Fruit fly (Drosophila melanogaster): ENCODE results near the gene CG7110.

CG7110 gene

DNA sequence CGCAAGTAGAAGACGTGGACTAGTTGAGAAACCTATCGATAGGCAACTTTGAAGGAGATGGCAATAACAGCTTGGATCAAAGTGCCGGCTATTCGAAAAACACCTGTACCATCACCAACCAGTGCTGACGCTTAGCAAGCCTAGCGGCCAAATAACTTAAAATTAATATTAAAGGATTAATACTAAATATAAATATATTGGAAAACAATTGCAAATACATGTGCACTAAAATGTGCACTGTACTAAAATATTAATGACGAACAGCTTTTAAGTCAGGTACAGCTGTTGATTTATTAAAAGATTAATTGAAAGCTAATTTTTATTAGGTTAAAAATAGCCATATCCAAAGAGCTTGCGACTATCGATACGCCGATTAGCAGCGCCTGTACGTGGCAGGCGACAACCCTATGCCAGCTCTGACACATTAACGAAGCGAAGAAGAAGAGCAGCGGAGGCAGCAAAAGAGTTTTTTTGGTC is 20.3 kb upstream of the CG7110 start, which contains the start of the genes CG9302 and beta'COP (continued):
- TF ChIP-seq ap (GFP tag; IDR thresholded peaks at IDR 0.05) = no peak
- no peak for TF ChIP-seq z (GFP tag; IDR thresholded peaks at IDR 0.05)
- TF ChIP-seq CG10431 (GFP tag; optimal IDR thresholded peaks at IDR 0.05) = peak; percentile 17
- TF ChIP-seq Gsc (GFP tag; IDR thresholded peaks at IDR 0.05) = no peak
- no peak for TF ChIP-seq HLH3B (GFP tag; IDR thresholded peaks at IDR 0.05)
- TF ChIP-seq CG32532 (GFP tag; IDR thresholded peaks at IDR 0.05) = peak; percentile 46
- no peak for TF ChIP-seq Nf-YB (GFP tag; optimal IDR thresholded peaks at IDR 0.05)
- no peak for TF ChIP-seq da (GFP tag; optimal IDR thresholded peaks at IDR 0.05)
- peak; percentile 61 for TF ChIP-seq Hsf (GFP tag; optimal IDR thresholded peaks at IDR 0.05)
- TF ChIP-seq CG5180 (GFP tag; optimal IDR thresholded peaks at IDR 0.05) = no peak
- no peak for TF ChIP-seq CG6254 (GFP tag; optimal IDR thresholded peaks at IDR 0.05)
- peak; percentile 83 for TF ChIP-seq Sin3A (optimal IDR thresholded peaks at IDR 0.05)
- TF ChIP-seq Dfd (GFP tag; optimal IDR thresholded peaks at IDR 0.05) = no peak
- peak; percentile 1 for TF ChIP-seq CG16863 (GFP tag; optimal IDR thresholded peaks at IDR 0.05)
- peak; percentile 25 for TF ChIP-seq CG1647 (GFP tag; optimal IDR thresholded peaks at IDR 0.05)
- TF ChIP-seq D19B (GFP tag; optimal IDR thresholded peaks at IDR 0.05) = no peak
- TF ChIP-seq knrl (GFP tag; IDR thresholded peaks at IDR 0.05; ENCODE audit: partially characterized antibody) = peak; percentile 82
- TF ChIP-seq CG12659 (GFP tag; optimal IDR thresholded peaks at IDR 0.05) = peak; percentile 89
- no peak for TF ChIP-seq CG10959 (GFP tag; IDR thresholded peaks at IDR 0.05)
- TF ChIP-seq CG2116 (GFP tag; optimal IDR thresholded peaks at IDR 0.05) = peak; percentile 85
- TF ChIP-seq H15 (GFP tag; IDR thresholded peaks at IDR 0.05) = no peak
- peak; percentile 60 for TF ChIP-seq Fer1 (GFP tag; optimal IDR thresholded peaks at IDR 0.05)
- TF ChIP-seq Bteb2 (GFP tag; optimal IDR thresholded peaks at IDR 0.05) = no peak
- no peak for TF ChIP-seq toy (GFP tag; IDR thresholded peaks at IDR 0.05)
- peak; percentile 85 for TF ChIP-seq BEAF-32 (GFP tag; optimal IDR thresholded peaks at IDR 0.05)
- peak; percentile 51 for TF ChIP-seq HLH54F (GFP tag; optimal IDR thresholded peaks at IDR 0.05)
- TF ChIP-seq Med (GFP tag) = peak; percentile 84
- TF ChIP-seq run (tag; optimal IDR thresholded peaks at IDR 0.05) = no peak
- peak; percentile 98 for TF ChIP-seq Sry-β (GFP tag; optimal IDR thresholded peaks at IDR 0.05)
- TF ChIP-seq CG42726 (GFP tag; IDR thresholded peaks at IDR 0.05; ENCODE audit: partially characterized antibody) = no peak
- TF ChIP-seq CG9876 (GFP tag; optimal IDR thresholded peaks at IDR 0.05) = peak; percentile 34
- no peak for TF ChIP-seq grn (GFP tag; optimal IDR thresholded peaks at IDR 0.05)
- no peak for TF ChIP-seq CG13894 (tag; optimal IDR thresholded peaks at IDR 0.05)
- TF ChIP-seq gt (GFP tag; IDR thresholded peaks at IDR 0.05) = no peak
- no peak for TF ChIP-seq corto (GFP tag; optimal IDR thresholded peaks at IDR 0.05)
- peak; percentile 86 for TF ChIP-seq sens (GFP tag)
- no peak for TF ChIP-seq MTF-1 (GFP tag; optimal IDR thresholded peaks at IDR 0.05; ENCODE audit: borderline replicate concordance)
- TF ChIP-seq Stat92E (GFP tag; optimal IDR thresholded peaks at IDR 0.05) = peak in 1 of 3 experiments; percentile 58
- TF ChIP-seq TFAM (GFP tag; optimal IDR thresholded peaks at IDR 0.05) = no peak
- TF ChIP-seq otp (GFP tag; IDR thresholded peaks at IDR 0.05) = no peak
- peak; percentile 14 for TF ChIP-seq Lhr (GFP tag; optimal IDR thresholded peaks at IDR 0.05)
- TF ChIP-seq CG7372 (GFP tag; IDR thresholded peaks at IDR 0.05) = no peak; the same call in 1 of the 2 replicates
- peak; percentile 47; the same call in 1 of the 2 replicates for TF ChIP-seq danr (GFP tag; IDR thresholded peaks at IDR 0.05)
- TF ChIP-seq MESR4 (GFP tag; optimal IDR thresholded peaks at IDR 0.05) = no peak
- no peak for TF ChIP-seq CG2875 (GFP tag; optimal IDR thresholded peaks at IDR 0.05)
- peak in 1 of 2 experiments; percentile 39 for TF ChIP-seq crp (GFP tag; optimal IDR thresholded peaks at IDR 0.05)
- no peak for TF ChIP-seq lov (optimal IDR thresholded peaks at IDR 0.05)
- no peak for TF ChIP-seq lov (GFP tag; IDR thresholded peaks at IDR 0.05)
- no peak for TF ChIP-seq mld (GFP tag; IDR thresholded peaks at IDR 0.05; ENCODE audit: partially characterized antibody)
- peak; percentile 7 for TF ChIP-seq kah (GFP tag; optimal IDR thresholded peaks at IDR 0.05)
- TF ChIP-seq pros (GFP tag; optimal IDR thresholded peaks at IDR 0.05) = no peak
